Fruit fly (Drosophila melanogaster) whole organism, embryonic: ENCODE results near the gene CG7878.
A peak's percentile ranks its signal among the peaks of the same experiment; 100 is the strongest.

ENCODE experiments used
- ATbp ChIP-seq: fragments of 200-800 bp; sonication (Bioruptor generic); optimal IDR thresholded peaks from 2 replicates; lab custom pipeline; 2017; ENCODE audit warnings: missing biosample characterization, mild to moderate bottlenecking, missing genetic modification characterization, missing genetic modification reagents
- Adf1 ChIP-seq: fragments of 200-800 bp; sonication (Bioruptor generic); IDR thresholded peaks from 2 replicates; pipeline ENCODE4 v1.3.6; 2022; ENCODE audit warnings: missing biosample characterization, missing genetic modification characterization
- Atf-2 ChIP-seq: fragments of 200-800 bp; sonication (Bioruptor generic); optimal IDR thresholded peaks from 2 replicates; lab custom pipeline; 2016; ENCODE audit warnings: missing biosample characterization, missing genetic modification characterization
- B-H2 ChIP-seq: fragments of 200-800 bp; sonication (Bioruptor generic); optimal IDR thresholded peaks from 2 replicates; lab custom pipeline; 2018; ENCODE audit warnings: missing biosample characterization, mild to moderate bottlenecking, missing genetic modification characterization
- Blimp-1 ChIP-seq: fragments of 200-800 bp; sonication (Bioruptor generic); optimal IDR thresholded peaks from 3 replicates; lab custom pipeline; 2018; ENCODE audit warnings: missing biosample characterization, missing genetic modification characterization, mild to moderate bottlenecking, moderate library complexity, missing genetic modification reagents
- CG10147 ChIP-seq: fragments of 200-800 bp; sonication (Bioruptor generic); optimal IDR thresholded peaks from 2 replicates; lab custom pipeline; 2019; ENCODE audit warnings: missing biosample characterization, mild to moderate bottlenecking, missing genetic modification characterization, moderate library complexity
- CG10267 ChIP-seq: fragments of 200-800 bp; sonication (Bioruptor generic); optimal IDR thresholded peaks from 2 replicates; lab custom pipeline; 2018; ENCODE audit warnings: missing biosample characterization, mild to moderate bottlenecking, missing genetic modification characterization, moderate library complexity
- CG10979 ChIP-seq: fragments of 200-800 bp; sonication (Bioruptor generic); optimal IDR thresholded peaks from 2 replicates; lab custom pipeline; 2018; ENCODE audit warnings: missing biosample characterization, mild to moderate bottlenecking, missing genetic modification characterization, moderate library complexity
- CG11093 ChIP-seq: fragments of 200-800 bp; sonication (Bioruptor generic); IDR thresholded peaks from 3 replicates; pipeline ENCODE4 v1.3.6; 2022; ENCODE audit warnings: missing biosample characterization, missing genetic modification characterization
- CG11247 ChIP-seq: fragments of 200-800 bp; sonication (Bioruptor generic); IDR thresholded peaks from 2 replicates; pipeline ENCODE4 v1.3.6; 2022; ENCODE audit warnings: missing biosample characterization, missing genetic modification characterization
- CG12236 ChIP-seq: fragments of 200-800 bp; sonication (Bioruptor generic); optimal IDR thresholded peaks from 2 replicates; lab custom pipeline; 2016; ENCODE audit warnings: missing biosample characterization, missing genetic modification characterization
- CG1233 ChIP-seq: fragments of 200-800 bp; sonication (Bioruptor generic); optimal IDR thresholded peaks from 4 replicates; lab custom pipeline; 2018; ENCODE audit warnings: missing biosample characterization, mild to moderate bottlenecking, missing genetic modification characterization
- CG12744 ChIP-seq: fragments of 200-800 bp; sonication (Bioruptor generic); optimal IDR thresholded peaks from 2 replicates; lab custom pipeline; 2016; ENCODE audit warnings: missing biosample characterization, missing genetic modification characterization
- CG18476 ChIP-seq: fragments of 200-800 bp; sonication (Bioruptor generic); optimal IDR thresholded peaks from 2 replicates; lab custom pipeline; 2016; ENCODE audit warnings: missing biosample characterization, mild to moderate bottlenecking, missing genetic modification characterization
- CG2129 ChIP-seq: fragments of 200-800 bp; sonication (Bioruptor generic); IDR thresholded peaks from 2 replicates; pipeline ENCODE4 v1.3.6; 2022; ENCODE audit warnings: missing biosample characterization, missing genetic modification characterization; ENCODE audit not compliant: partially characterized antibody
- CG2202 ChIP-seq: fragments of 200-800 bp; sonication (Bioruptor generic); optimal IDR thresholded peaks from 2 replicates; lab custom pipeline; 2018; ENCODE audit warnings: missing biosample characterization, mild to moderate bottlenecking, missing genetic modification characterization
- CG3407 ChIP-seq: fragments of 200-800 bp; sonication (Bioruptor generic); optimal IDR thresholded peaks from 2 replicates; lab custom pipeline; 2018; ENCODE audit warnings: missing biosample characterization, mild to moderate bottlenecking, missing genetic modification characterization
- CG34376 ChIP-seq: fragments of 200-800 bp; sonication (Bioruptor generic); optimal IDR thresholded peaks from 2 replicates; lab custom pipeline; 2018; ENCODE audit warnings: missing biosample characterization, mild to moderate bottlenecking, missing genetic modification characterization
- CG6854 ChIP-seq: fragments of 200-800 bp; sonication (Bioruptor generic); optimal IDR thresholded peaks from 3 replicates; lab custom pipeline; 2017; ENCODE audit warnings: missing biosample characterization, mild to moderate bottlenecking, missing genetic modification characterization
- CG8281 ChIP-seq: fragments of 200-800 bp; sonication (Bioruptor generic); optimal IDR thresholded peaks from 2 replicates; lab custom pipeline; 2018; ENCODE audit warnings: missing biosample characterization, mild to moderate bottlenecking, missing genetic modification characterization, moderate library complexity
- CG8290 ChIP-seq, 3 experiments: fragments of 200-800 bp; sonication (Bioruptor generic); optimal IDR thresholded peaks; 2 replicates each; lab custom pipeline; 2016 to 2019; ENCODE audit warnings: missing biosample characterization in 3 of 3, missing genetic modification characterization in 3 of 3, mild to moderate bottlenecking in 2 of 3, moderate library complexity in 1 of 3
- Doc3 ChIP-seq: fragments of 200-800 bp; sonication (Bioruptor generic); IDR thresholded peaks from 3 replicates; pipeline ENCODE4 v1.3.6; 2022; ENCODE audit warnings: missing biosample characterization, missing genetic modification characterization; ENCODE audit not compliant: partially characterized antibody
- Hr78 ChIP-seq, 2 experiments: fragments of 200-800 bp in 1 of 2; fragments of >200 bp in 1 of 2; sonication (Bioruptor generic) in 1 of 2; optimal IDR thresholded peaks; 2 replicates each; lab custom pipeline; 2017 to 2019; ENCODE audit warnings: missing biosample characterization in 2 of 2, missing genetic modification characterization in 2 of 2, mild to moderate bottlenecking in 1 of 2, moderate library complexity in 1 of 2
- Nf-YB ChIP-seq: fragments of 200-800 bp; sonication (Bioruptor generic); optimal IDR thresholded peaks from 3 replicates; lab custom pipeline; 2019; ENCODE audit warnings: missing biosample characterization, mild to moderate bottlenecking, missing genetic modification characterization, moderate library complexity
- PHDP ChIP-seq: fragments of 200-800 bp; sonication (Bioruptor generic); optimal IDR thresholded peaks from 3 replicates; lab custom pipeline; 2018; ENCODE audit warnings: missing biosample characterization, mild to moderate bottlenecking, missing genetic modification characterization, moderate library complexity
- Pdp1 ChIP-seq, 2 experiments: fragments of 200-800 bp; sonication (Bioruptor generic); optimal IDR thresholded peaks; 3 replicates each; lab custom pipeline; 2016; ENCODE audit warnings: missing biosample characterization in 2 of 2, missing genetic modification characterization in 2 of 2, mild to moderate bottlenecking in 1 of 2, moderate library complexity in 1 of 2
- Sox102F ChIP-seq: fragments of 200-800 bp; sonication (Bioruptor generic); optimal IDR thresholded peaks from 2 replicates; lab custom pipeline; 2018; ENCODE audit warnings: missing biosample characterization, mild to moderate bottlenecking, missing genetic modification characterization, moderate library complexity
- Sry-δ ChIP-seq: fragments of 200-800 bp; sonication (Bioruptor generic); optimal IDR thresholded peaks from 2 replicates; lab custom pipeline; 2016; ENCODE audit warnings: missing biosample characterization, missing genetic modification characterization
- ab ChIP-seq: fragments of 200-800 bp; sonication (Bioruptor generic); optimal IDR thresholded peaks from 2 replicates; lab custom pipeline; 2016; ENCODE audit warnings: missing biosample characterization, missing genetic modification characterization
- bcd ChIP-seq: fragments of 200-800 bp; sonication (Bioruptor generic); optimal IDR thresholded peaks from 2 replicates; lab custom pipeline; 2017; ENCODE audit warnings: missing biosample characterization, mild to moderate bottlenecking, missing genetic modification characterization
- bsh ChIP-seq, 2 experiments: fragments of 200-800 bp; sonication (Bioruptor generic); optimal IDR thresholded peaks; 2 replicates each; lab custom pipeline; 2017 to 2018; ENCODE audit warnings: mild to moderate bottlenecking in 2 of 2, missing biosample characterization in 2 of 2, missing genetic modification characterization in 2 of 2, moderate library complexity in 1 of 2
- dm ChIP-seq: fragments of 200-800 bp; sonication (Bioruptor generic); optimal IDR thresholded peaks from 3 replicates; lab custom pipeline; 2016; ENCODE audit warnings: missing biosample characterization, missing genetic modification characterization
- ems ChIP-seq: fragments of 200-800 bp; sonication (Bioruptor generic); optimal IDR thresholded peaks from 3 replicates; lab custom pipeline; 2016; ENCODE audit warnings: missing biosample characterization, missing genetic modification characterization
- fu2 ChIP-seq: fragments of 200-800 bp; sonication (Bioruptor generic); optimal IDR thresholded peaks from 2 replicates; lab custom pipeline; 2016; ENCODE audit warnings: missing biosample characterization, missing genetic modification characterization
- grn ChIP-seq: fragments of 200-800 bp; sonication (Bioruptor generic); optimal IDR thresholded peaks from 3 replicates; lab custom pipeline; 2017; ENCODE audit warnings: missing biosample characterization, missing genetic modification characterization
- hth ChIP-seq: fragments of >200 bp; optimal IDR thresholded peaks from 2 replicates; lab custom pipeline; 2017; ENCODE audit warnings: inconsistent platforms
- jigr1 ChIP-seq: fragments of 200-800 bp; sonication (Bioruptor generic); IDR thresholded peaks from 3 replicates; pipeline ENCODE4 v1.3.6; 2022; ENCODE audit warnings: missing biosample characterization, missing genetic modification characterization
- ken ChIP-seq: fragments of 200-800 bp; sonication (Bioruptor generic); IDR thresholded peaks from 3 replicates; pipeline ENCODE4 v1.3.6; 2022; ENCODE audit warnings: missing biosample characterization, missing genetic modification characterization
- luna ChIP-seq: fragments of 200-800 bp; sonication (Bioruptor generic); optimal IDR thresholded peaks from 2 replicates; lab custom pipeline; 2016; ENCODE audit warnings: missing biosample characterization, missing genetic modification characterization
- mam ChIP-seq: fragments of 200-800 bp; sonication (Bioruptor generic); optimal IDR thresholded peaks from 3 replicates; lab custom pipeline; 2016; ENCODE audit warnings: missing biosample characterization, missing genetic modification characterization
- nau ChIP-seq: fragments of 200-800 bp; sonication (Bioruptor generic); optimal IDR thresholded peaks from 3 replicates; lab custom pipeline; 2017; ENCODE audit warnings: missing biosample characterization, mild to moderate bottlenecking, missing genetic modification characterization, missing genetic modification reagents
- nerfin-2 ChIP-seq: fragments of 200-800 bp; sonication (Bioruptor generic); IDR thresholded peaks from 2 replicates; pipeline ENCODE4 v1.3.6; 2022; ENCODE audit warnings: missing biosample characterization, missing genetic modification characterization; ENCODE audit not compliant: partially characterized antibody
- oc ChIP-seq: fragments of 200-800 bp; sonication (Bioruptor generic); optimal IDR thresholded peaks from 2 replicates; lab custom pipeline; 2018; ENCODE audit warnings: missing biosample characterization, mild to moderate bottlenecking, missing genetic modification characterization, moderate library complexity
- sc ChIP-seq, 3 experiments: fragments of >200 bp in 2 of 3; fragments of 200-800 bp in 1 of 3; sonication (Bioruptor generic) in 1 of 3; optimal IDR thresholded peaks; 2 replicates in 2 of 3; 3 replicates in 1 of 3; lab custom pipeline; 2017; ENCODE audit warnings: mild to moderate bottlenecking in 1 of 3, missing biosample characterization in 1 of 3, missing genetic modification characterization in 1 of 3, missing genetic modification reagents in 1 of 3
- shn ChIP-seq: fragments of 200-800 bp; sonication (Bioruptor generic); optimal IDR thresholded peaks from 3 replicates; lab custom pipeline; 2016; ENCODE audit warnings: missing biosample characterization, missing genetic modification characterization
- stwl ChIP-seq: fragments of 200-800 bp; sonication (Bioruptor generic); optimal IDR thresholded peaks from 3 replicates; lab custom pipeline; 2018; ENCODE audit warnings: missing biosample characterization, mild to moderate bottlenecking, missing genetic modification characterization, moderate library complexity
- sug ChIP-seq: fragments of 200-800 bp; optimal IDR thresholded peaks from 2 replicates; lab custom pipeline; 2019; ENCODE audit warnings: missing biosample characterization, mild to moderate bottlenecking, missing genetic modification characterization, moderate library complexity
- tll ChIP-seq, 2 experiments: fragments of 200-800 bp in 1 of 2; fragments of >200 bp in 1 of 2; sonication (Bioruptor generic) in 1 of 2; optimal IDR thresholded peaks; 2 replicates each; lab custom pipeline; 2017 to 2019; ENCODE audit warnings: missing biosample characterization in 2 of 2, missing genetic modification characterization in 2 of 2, mild to moderate bottlenecking in 1 of 2, moderate library complexity in 1 of 2
- yki ChIP-seq: fragments of >200 bp; optimal IDR thresholded peaks from 3 replicates; lab custom pipeline; 2018

CG7878 gene

DNA sequence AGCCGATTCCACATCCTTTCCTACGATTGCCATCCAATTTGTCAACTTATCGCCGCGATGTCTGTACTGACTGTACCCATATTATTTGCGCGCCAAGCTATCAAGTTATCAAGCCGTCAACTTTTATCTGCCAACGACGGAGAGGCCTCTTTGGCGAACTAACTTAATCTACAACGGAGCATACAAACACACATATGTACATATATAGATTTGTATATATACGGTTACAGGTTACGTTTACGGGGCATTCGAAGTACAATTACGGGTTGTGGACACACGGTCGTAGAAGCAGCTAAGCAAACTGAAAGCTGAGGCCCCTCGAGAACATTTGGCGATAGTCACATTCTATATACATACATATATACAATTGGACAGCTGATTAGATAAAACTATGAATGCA lies 7.3 kb upstream of the CG7878 start (continued):
- TF ChIP-seq mam (GFP tag; lab: Kevin White, UChicago) (no peak), ken (GFP tag; lab: Robert Waterston, UW) (no peak), CG2129 (no peak), CG8281 (tag; lab: Kevin White, UChicago) (peak; percentile 92), CG11247 (GFP tag; lab: Robert Waterston, UW) (no peak), Sry-δ (GFP tag; lab: Kevin White, UChicago) (no peak), Hr78 (GFP tag; optimal IDR thresholded peaks at IDR 0.05; lab: Kevin White, UChicago) (no peak), ems (GFP tag; lab: Kevin White, UChicago) (no peak), bcd (GFP tag; lab: Kevin White, UChicago) (no peak), ATbp (GFP tag; lab: Kevin White, UChicago) (peak; percentile 57), shn (no peak), fu2 (GFP tag; lab: Kevin White, UChicago) (no peak), Doc3 (no peak), tll (GFP tag; optimal IDR thresholded peaks at IDR 0.05; lab: Kevin White, UChicago) (no peak), CG12236 (GFP tag; lab: Kevin White, UChicago) (no peak), CG10147 (GFP tag; lab: Kevin White, UChicago) (no peak), jigr1 (GFP tag; lab: Robert Waterston, UW) (no peak), Atf-2 (GFP tag; lab: Kevin White, UChicago) (no peak), CG10979 (no peak), Pdp1 (GFP tag; optimal IDR thresholded peaks at IDR 0.05; lab: Kevin White, UChicago) (peak in 1 of 2 experiments; percentile 19), CG11093 (GFP tag; lab: Robert Waterston, UW) (no peak), grn (GFP tag; lab: Kevin White, UChicago) (peak; percentile 77), CG3407 (GFP tag; lab: Kevin White, UChicago) (peak; percentile 39), Sox102F (GFP tag; lab: Kevin White, UChicago) (no peak), dm (GFP tag; lab: Kevin White, UChicago) (no peak), PHDP (peak; percentile 66), Nf-YB (GFP tag; lab: Kevin White, UChicago) (no peak), CG1233 (GFP tag; lab: Kevin White, UChicago) (peak; percentile 31), CG34376 (GFP tag; lab: Kevin White, UChicago) (peak; percentile 82), CG12744 (GFP tag; lab: Kevin White, UChicago) (peak; percentile 33), yki (lab: Kevin White, UChicago) (no peak), CG8290 (GFP tag; optimal IDR thresholded peaks at IDR 0.05; lab: Kevin White, UChicago) (no peak), CG8290 (tag; optimal IDR thresholded peaks at IDR 0.05; lab: Kevin White, UChicago) (peak in 1 of 2 experiments; percentile 76), sc (optimal IDR thresholded peaks at IDR 0.05; lab: Kevin White, UChicago) (no peak), sc (GFP tag; optimal IDR thresholded peaks at IDR 0.05; lab: Kevin White, UChicago) (no peak), bsh (GFP tag; optimal IDR thresholded peaks at IDR 0.05; lab: Kevin White, UChicago) (peak in 1 of 2 experiments; percentile 11), sug (tag; lab: Kevin White, UChicago) (peak; percentile 70), Adf1 (GFP tag; lab: Robert Waterston, UW) (peak; percentile 41; the same call in 1 of the 2 replicates), CG18476 (peak; percentile 7), Blimp-1 (no peak), B-H2 (peak; percentile 73), nau (GFP tag; lab: Kevin White, UChicago) (peak; percentile 70), oc (tag; lab: Kevin White, UChicago) (no peak), luna (GFP tag; lab: Kevin White, UChicago) (no peak), hth (lab: Kevin White, UChicago) (no peak), CG2202 (no peak), CG10267 (tag; lab: Kevin White, UChicago) (no peak), ab (GFP tag; lab: Kevin White, UChicago) (no peak), stwl (tag; lab: Kevin White, UChicago) (no peak), CG6854 (GFP tag; lab: Kevin White, UChicago) (peak; percentile 57), nerfin-2 (GFP tag; lab: Robert Waterston, UW) (no peak)
